Fruit fly (Drosophila melanogaster): ENCODE results near the gene CG14605.

DNA sequence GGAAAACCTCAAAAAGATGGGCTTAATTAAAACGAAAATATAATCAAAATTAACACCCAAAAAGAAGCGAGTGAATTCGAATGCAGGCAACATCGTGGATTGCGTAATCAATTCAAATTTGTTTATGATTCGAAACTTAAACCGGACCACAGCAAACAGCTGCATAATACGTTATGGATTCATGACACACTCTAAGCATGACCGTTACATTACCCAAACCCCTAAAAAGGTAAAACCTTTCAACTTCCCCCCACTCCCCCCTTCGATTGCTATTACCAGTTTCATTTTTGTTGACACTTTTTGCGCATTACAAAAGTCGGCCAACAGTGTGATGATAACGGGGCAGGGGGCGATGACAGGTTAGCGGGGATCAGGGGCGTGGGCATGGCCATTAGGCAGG is 49.6 kb downstream of the CG14605 start:
- TF ChIP-seq CG8478 (optimal IDR thresholded peaks at IDR 0.05) = no peak
- no peak for TF ChIP-seq CTCF (optimal IDR thresholded peaks at IDR 0.05)

All from S2 (cell line).